Fruit fly (Drosophila melanogaster): ENCODE data around the gene CG8326.

- TF ChIP-seq psq (optimal IDR thresholded peaks at IDR 0.05) (no peak), EcR (GFP tag; optimal IDR thresholded peaks at IDR 0.05) (no peak), Dll (optimal IDR thresholded peaks at IDR 0.05) (no peak), usp (GFP tag; optimal IDR thresholded peaks at IDR 0.05) (no peak), pan (optimal IDR thresholded peaks at IDR 0.05) (no peak)
These were observed 49.4 kb downstream of the CG8326 start, which contains the start of gene CG12991 for dm6 chrX:17579782-17580451.

All from whole organism.